Fruit fly (Drosophila melanogaster): ENCODE data around the gene CG10616.

Gene CG10616

dm6 chr3L:12506963-12507552 is 35.5 kb downstream of the CG10616 start (continued):
- TF ChIP-seq mam (GFP tag; optimal IDR thresholded peaks at IDR 0.05) (no peak), Atf6 (GFP tag; IDR thresholded peaks at IDR 0.05) (no peak), CG10543 (GFP tag; optimal IDR thresholded peaks at IDR 0.05) (peak; percentile 16), ttk (GFP tag; IDR thresholded peaks at IDR 0.05) (no peak), CG5245 (GFP tag; optimal IDR thresholded peaks at IDR 0.05) (no peak), CG10431 (GFP tag; optimal IDR thresholded peaks at IDR 0.05) (no peak), CG6175 (GFP tag; IDR thresholded peaks at IDR 0.05) (peak; percentile 76; the same call in 2 of the 3 replicates), D (optimal IDR thresholded peaks at IDR 0.05) (no peak), D (GFP tag; optimal IDR thresholded peaks at IDR 0.05) (no peak), amos (GFP tag; IDR thresholded peaks at IDR 0.05; ENCODE audit: partially characterized antibody) (no peak), mirr (GFP tag; optimal IDR thresholded peaks at IDR 0.05) (peak; percentile 9), Elba2 (GFP tag; optimal IDR thresholded peaks at IDR 0.05) (no peak), CG9609 (GFP tag; optimal IDR thresholded peaks at IDR 0.05) (no peak), CG10209 (GFP tag; optimal IDR thresholded peaks at IDR 0.05) (no peak), NK7.1 (GFP tag; optimal IDR thresholded peaks at IDR 0.05) (no peak), CG18599 (GFP tag; optimal IDR thresholded peaks at IDR 0.05) (no peak), ash1 (GFP tag; optimal IDR thresholded peaks at IDR 0.05) (no peak), Fer3 (tag; optimal IDR thresholded peaks at IDR 0.05) (no peak), CG10979 (tag; optimal IDR thresholded peaks at IDR 0.05) (no peak), CG9932 (GFP tag; IDR thresholded peaks at IDR 0.05) (no peak), tx (GFP tag; optimal IDR thresholded peaks at IDR 0.05) (no peak), lbe (GFP tag; optimal IDR thresholded peaks at IDR 0.05) (no peak), Dll (GFP tag; IDR thresholded peaks at IDR 0.05; ENCODE audit: partially characterized antibody) (no peak), Xrp1 (GFP tag; IDR thresholded peaks at IDR 0.05) (no peak)

- TF ChIP-seq sens (GFP tag) (peak; percentile 51), CG2678 (tag; optimal IDR thresholded peaks at IDR 0.05) (no peak), CG8765 (GFP tag; IDR thresholded peaks at IDR 0.05) (no peak), ranshi (GFP tag; IDR thresholded peaks at IDR 0.05) (no peak), Fer3 (tag; optimal IDR thresholded peaks at IDR 0.05) (no peak), slp2 (GFP tag; optimal IDR thresholded peaks at IDR 0.05) (no peak), Dek (tag; optimal IDR thresholded peaks at IDR 0.05) (no peak), CG10565 (GFP tag; optimal IDR thresholded peaks at IDR 0.05) (no peak), p53 (GFP tag; optimal IDR thresholded peaks at IDR 0.05) (no peak), CG13296 (GFP tag; optimal IDR thresholded peaks at IDR 0.05) (peak; percentile 15), CG31388 (GFP tag; optimal IDR thresholded peaks at IDR 0.05) (no peak), Mad (GFP tag; optimal IDR thresholded peaks at IDR 0.05) (no peak), CG12942 (GFP tag; optimal IDR thresholded peaks at IDR 0.05) (no peak), CG2202 (tag; optimal IDR thresholded peaks at IDR 0.05) (no peak), dati (GFP tag; IDR thresholded peaks at IDR 0.05) (no peak), Myb (GFP tag; optimal IDR thresholded peaks at IDR 0.05) (no peak), CG6791 (GFP tag; IDR thresholded peaks at IDR 0.05; ENCODE audit: partially characterized antibody) (0 out of 3 replicates have a peak, but pooled peaks have one; percentile 38), CG7987 (GFP tag; optimal IDR thresholded peaks at IDR 0.05) (peak; percentile 33), klu (GFP tag; IDR thresholded peaks at IDR 0.05) (no peak), Ets97D (GFP tag; optimal IDR thresholded peaks at IDR 0.05) (peak; percentile 38), CG15514 (GFP tag; optimal IDR thresholded peaks at IDR 0.05) (peak; percentile 28), CG18262 (tag; optimal IDR thresholded peaks at IDR 0.05) (no peak), CG8388 (GFP tag; optimal IDR thresholded peaks at IDR 0.05) (no peak), CG17186 (GFP tag; optimal IDR thresholded peaks at IDR 0.05) (no peak), E2f2 (GFP tag; IDR thresholded peaks at IDR 0.05) (peak; percentile 10; the same call in 1 of the 2 replicates), ewg (GFP tag; optimal IDR thresholded peaks at IDR 0.05) (no peak), CG10431 (GFP tag; optimal IDR thresholded peaks at IDR 0.05) (no peak), bcd (GFP tag; optimal IDR thresholded peaks at IDR 0.05) (no peak), Hsf (GFP tag; optimal IDR thresholded peaks at IDR 0.05) (no peak)
Observed at dm6 chr3L:12507571-12507970, 36.0 kb downstream of the CG10616 start, which contains the start of gene CG10654. TSS of gene CG10654 (minus strand) at chr3L:12507840.
